Worm (Caenorhabditis elegans) whole organism, early embryonic: ENCODE results near the gene F45D3.1.

Experiments
- aly-1 ChIP-seq: sonication (generic microtip); optimal IDR thresholded peaks from 2 replicates; lab custom pipeline; 2016; ENCODE audit warnings: missing genetic modification characterization, missing compliant biosample characterization
- ama-1 ChIP-seq: fragments of 150-350 bp; optimal IDR thresholded peaks from 2 replicates; lab custom pipeline; 2014
- ceh-13 ChIP-seq: fragments of 200-800 bp; sonication (Bioruptor generic); optimal IDR thresholded peaks from 2 replicates; lab custom pipeline; 2018; ENCODE audit warnings: mild to moderate bottlenecking, missing genetic modification characterization, missing compliant biosample characterization
- ceh-36 ChIP-seq: sonication (generic microtip); optimal IDR thresholded peaks from 2 replicates; lab custom pipeline; 2016; ENCODE audit warnings: missing genetic modification characterization, inconsistent platforms, missing compliant biosample characterization
- ets-7 ChIP-seq: sonication (generic microtip); optimal IDR thresholded peaks from 2 replicates; lab custom pipeline; 2016; ENCODE audit warnings: missing genotype, missing genetic modification characterization, missing compliant biosample characterization
- hmbx-1 ChIP-seq: sonication (generic microtip); optimal IDR thresholded peaks from 2 replicates; lab custom pipeline; 2016; ENCODE audit warnings: mild to moderate bottlenecking, missing genetic modification characterization, missing compliant biosample characterization
- hmg-4 ChIP-seq: fragments of 200-800 bp; sonication (Bioruptor generic); optimal IDR thresholded peaks from 2 replicates; lab custom pipeline; 2018; ENCODE audit warnings: mild to moderate bottlenecking, missing genetic modification characterization, missing compliant biosample characterization
- hnd-1 ChIP-seq: sonication (generic microtip); optimal IDR thresholded peaks from 2 replicates; lab custom pipeline; 2016; ENCODE audit warnings: missing genetic modification characterization, missing compliant biosample characterization
- pes-1 ChIP-seq: fragments of 200-800 bp; sonication (Bioruptor generic); IDR thresholded peaks from 2 replicates; pipeline ENCODE4 v1.3.6; 2022; ENCODE audit warnings: missing genetic modification reagents, missing genetic modification characterization, missing compliant biosample characterization
- scrt-1 ChIP-seq: fragments of 200-800 bp; sonication (Bioruptor generic); IDR thresholded peaks from 2 replicates; pipeline ENCODE4 v1.3.6; 2022; ENCODE audit warnings: missing genetic modification characterization, missing compliant biosample characterization
- sea-1 ChIP-seq: fragments of 200-800 bp; sonication (Bioruptor generic); conservative IDR thresholded peaks from 2 replicates; pipeline ENCODE4 v1.3.6; 2022; ENCODE audit warnings: missing genetic modification characterization, missing compliant biosample characterization
- tbx-37 ChIP-seq: fragments of 200-800 bp; sonication (Bioruptor generic); conservative IDR thresholded peaks from 2 replicates; pipeline ENCODE4 v1.3.6; 2022; ENCODE audit warnings: missing genetic modification reagents, missing genetic modification characterization, missing compliant biosample characterization

DNA sequence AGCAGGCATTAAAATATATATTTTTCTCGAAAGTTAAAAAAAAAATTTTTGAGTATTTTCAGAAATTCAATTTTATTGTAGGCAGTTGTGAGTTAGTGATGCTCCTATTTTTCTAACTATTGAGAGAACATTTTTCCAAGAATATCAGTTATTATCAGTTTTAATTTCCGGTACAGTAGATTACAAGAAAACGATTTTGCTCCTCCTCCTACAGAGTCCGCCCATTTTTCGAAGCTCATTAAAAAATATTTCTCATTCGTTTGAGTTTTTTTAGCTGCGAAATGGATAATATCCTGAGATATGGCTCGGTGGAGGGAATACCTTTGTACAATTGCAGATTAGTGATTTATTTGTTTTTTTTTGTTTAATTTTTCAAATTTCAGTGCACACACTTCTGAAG, 42.3 kb upstream of the F45D3.1 start, which contains the start of gene srt-39:
- TF ChIP-seq ama-1, result no peak
- no peak for TF ChIP-seq hnd-1 (tag; lab: Kevin White, UChicago)
- no peak for TF ChIP-seq hmg-4
- no peak for TF ChIP-seq sea-1 (GFP tag; lab: Robert Waterston, UW)
- TF ChIP-seq scrt-1, result no peak
- TF ChIP-seq tbx-37, result no peak
- no peak for TF ChIP-seq ceh-13 (GFP tag; lab: Kevin White, UChicago)
- TF ChIP-seq ets-7 (tag; lab: Kevin White, UChicago), result no peak
- TF ChIP-seq ceh-36 (tag; lab: Kevin White, UChicago), result no peak
- TF ChIP-seq aly-1 (tag; lab: Kevin White, UChicago), result no peak
- no peak for TF ChIP-seq pes-1
- no peak for TF ChIP-seq hmbx-1 (tag; lab: Kevin White, UChicago)
